Worm (Caenorhabditis elegans) whole organism, young adult: ENCODE measurements around the gene nyn-3.

ENCODE experiments used
- B0261.1 ChIP-seq: sonication (generic microtip); optimal IDR thresholded peaks from 2 replicates; lab custom pipeline; 2016; ENCODE audit warnings: mild to moderate bottlenecking, missing genetic modification characterization, moderate library complexity, missing compliant biosample characterization
- B0336.3 ChIP-seq: fragments of 200-800 bp; sonication (Bioruptor generic); IDR thresholded peaks from 2 replicates; pipeline ENCODE4 v1.3.6; 2022; ENCODE audit warnings: missing genetic modification characterization, missing compliant biosample characterization
- D2030.7 ChIP-seq: fragments of 200-800 bp; sonication (Bioruptor generic); IDR thresholded peaks from 2 replicates; pipeline ENCODE4 v1.3.6; 2022; ENCODE audit warnings: missing genetic modification reagents, missing genetic modification characterization, missing compliant biosample characterization
- F10E7.11 ChIP-seq: sonication (generic microtip); optimal IDR thresholded peaks from 2 replicates; lab custom pipeline; 2017; ENCODE audit warnings: mild to moderate bottlenecking, missing genetic modification characterization, moderate library complexity, missing compliant biosample characterization
- F49E8.2 ChIP-seq: sonication (generic microtip); optimal IDR thresholded peaks from 3 replicates; lab custom pipeline; 2017; ENCODE audit warnings: missing genetic modification characterization, mild to moderate bottlenecking, missing compliant biosample characterization, antibody characterized with exemption, moderate library complexity; ENCODE audit not compliant: insufficient read depth
- F52B5.7 ChIP-seq: sonication (generic microtip); optimal IDR thresholded peaks from 2 replicates; lab custom pipeline; 2016; ENCODE audit warnings: mild to moderate bottlenecking, missing genetic modification characterization, missing compliant biosample characterization
- F57C9.4 ChIP-seq: sonication (generic microtip); optimal IDR thresholded peaks from 2 replicates; lab custom pipeline; 2017; ENCODE audit warnings: mild to moderate bottlenecking, missing genetic modification characterization, missing compliant biosample characterization
- K12H6.12 ChIP-seq: fragments of 200-800 bp; sonication (Bioruptor generic); optimal IDR thresholded peaks from 2 replicates; lab custom pipeline; 2018; ENCODE audit warnings: mild to moderate bottlenecking, missing genetic modification characterization, missing compliant biosample characterization
- Y53G8AR.9 ChIP-seq: fragments of 200-800 bp; sonication (Bioruptor generic); conservative IDR thresholded peaks from 2 replicates; pipeline ENCODE4 v1.3.6; 2022; ENCODE audit warnings: missing genetic modification reagents, missing genetic modification characterization, missing compliant biosample characterization
- Y79H2A.3 ChIP-seq: fragments of 200-800 bp; sonication (Bioruptor generic); conservative IDR thresholded peaks from 2 replicates; pipeline ENCODE4 v1.3.6; 2022; ENCODE audit warnings: missing genetic modification reagents, missing genetic modification characterization, missing compliant biosample characterization
- aptf-3 ChIP-seq: fragments of 200-800 bp; sonication (Bioruptor generic); IDR thresholded peaks from 2 replicates; pipeline ENCODE4 v1.3.6; 2022; ENCODE audit warnings: missing genetic modification characterization, missing compliant biosample characterization
- attf-3 ChIP-seq: fragments of 200-800 bp; sonication (Bioruptor generic); conservative IDR thresholded peaks from 2 replicates; pipeline ENCODE4 v1.3.6; 2022; ENCODE audit warnings: missing genetic modification reagents, missing genetic modification characterization, missing compliant biosample characterization
- attf-6 ChIP-seq: fragments of 200-800 bp; sonication (Bioruptor generic); IDR thresholded peaks from 2 replicates; pipeline ENCODE4 v1.3.6; 2022; ENCODE audit warnings: missing genetic modification reagents, missing genetic modification characterization, missing compliant biosample characterization
- bed-1 ChIP-seq: fragments of 200-800 bp; sonication (Bioruptor generic); IDR thresholded peaks from 2 replicates; pipeline ENCODE4 v1.3.6; 2022; ENCODE audit warnings: missing genetic modification reagents, missing genetic modification characterization, missing compliant biosample characterization
- cebp-2 ChIP-seq: fragments of 200-800 bp; sonication (Bioruptor generic); IDR thresholded peaks from 2 replicates; pipeline ENCODE4 v1.3.6; 2022; ENCODE audit warnings: missing genetic modification characterization, missing compliant biosample characterization
- ceh-100 ChIP-seq: fragments of 200-800 bp; sonication (Bioruptor generic); IDR thresholded peaks from 2 replicates; pipeline ENCODE4 v1.3.6; 2022; ENCODE audit warnings: missing genetic modification reagents, missing genetic modification characterization, missing compliant biosample characterization
- ceh-40 ChIP-seq: fragments of 200-800 bp; sonication (Bioruptor generic); IDR thresholded peaks from 2 replicates; pipeline ENCODE4 v1.3.6; 2022; ENCODE audit warnings: missing genetic modification characterization, missing compliant biosample characterization
- ceh-58 ChIP-seq: fragments of 200-800 bp; sonication (Bioruptor generic); IDR thresholded peaks from 2 replicates; pipeline ENCODE4 v1.3.6; 2022; ENCODE audit warnings: missing genetic modification characterization, missing compliant biosample characterization
- chd-7 ChIP-seq: sonication (generic microtip); optimal IDR thresholded peaks from 2 replicates; lab custom pipeline; 2016; ENCODE audit warnings: mild to moderate bottlenecking, missing genetic modification characterization, moderate library complexity, missing compliant biosample characterization
- die-1 ChIP-seq: sonication (generic microtip); optimal IDR thresholded peaks from 2 replicates; lab custom pipeline; 2016; ENCODE audit warnings: missing genotype, mild to moderate bottlenecking, missing genetic modification characterization, missing compliant biosample characterization
- dpl-1 ChIP-seq: fragments of 150-350 bp; optimal IDR thresholded peaks from 2 replicates; lab custom pipeline; 2014; ENCODE audit warnings: missing biosample characterization, missing genetic modification reagents, missing genetic modification characterization
- egl-44 ChIP-seq: fragments of 200-800 bp; sonication (Bioruptor generic); IDR thresholded peaks from 2 replicates; pipeline ENCODE4 v1.3.6; 2022; ENCODE audit warnings: missing genetic modification reagents, missing genetic modification characterization, missing compliant biosample characterization
- ekl-4 ChIP-seq: fragments of 200-800 bp; sonication (Bioruptor generic); IDR thresholded peaks from 2 replicates; pipeline ENCODE4 v1.3.6; 2022; ENCODE audit warnings: missing genetic modification reagents, missing genetic modification characterization, missing compliant biosample characterization
- him-1 ChIP-seq: sonication (generic microtip); optimal IDR thresholded peaks from 2 replicates; lab custom pipeline; 2016; ENCODE audit warnings: missing genotype, missing genetic modification reagents, missing genetic modification characterization, missing compliant biosample characterization
- hlh-26 ChIP-seq: fragments of 200-800 bp; sonication (Bioruptor generic); conservative IDR thresholded peaks from 2 replicates; pipeline ENCODE4 v1.3.6; 2022; ENCODE audit warnings: missing genetic modification reagents, missing genetic modification characterization, missing compliant biosample characterization
- hsf-1 ChIP-seq: fragments of 200-800 bp; sonication (Bioruptor generic); IDR thresholded peaks from 2 replicates; pipeline ENCODE4 v1.3.6; 2022; ENCODE audit warnings: missing genetic modification reagents, missing genetic modification characterization, missing compliant biosample characterization
- lag-1 ChIP-seq: fragments of 200-800 bp; sonication (Bioruptor generic); IDR thresholded peaks from 2 replicates; pipeline ENCODE4 v1.3.6; 2022; ENCODE audit warnings: missing genetic modification reagents, missing genetic modification characterization, missing compliant biosample characterization
- let-526 ChIP-seq: fragments of 200-800 bp; sonication (Bioruptor generic); IDR thresholded peaks from 2 replicates; pipeline ENCODE4 v1.3.6; 2022; ENCODE audit warnings: missing genetic modification reagents, missing genetic modification characterization, missing compliant biosample characterization
- lin-35 ChIP-seq, 3 experiments: fragments of 150-350 bp in 2 of 3; sonication (generic microtip) in 1 of 3; optimal IDR thresholded peaks; 2 replicates each; lab custom pipeline; 2014 to 2018; ENCODE audit warnings: missing biosample characterization in 3 of 3, missing genetic modification characterization in 3 of 3, missing genetic modification reagents in 3 of 3
- lsy-27 ChIP-seq: sonication (generic microtip); optimal IDR thresholded peaks from 2 replicates; lab custom pipeline; 2017; ENCODE audit warnings: missing genetic modification characterization, mild to moderate bottlenecking, missing compliant biosample characterization, antibody characterized with exemption, missing genotype, borderline replicate concordance; ENCODE audit not compliant: insufficient read depth
- mcd-1 ChIP-seq: fragments of 200-800 bp; sonication (Bioruptor generic); IDR thresholded peaks from 2 replicates; pipeline ENCODE4 v1.3.6; 2022; ENCODE audit warnings: missing genetic modification reagents, missing genetic modification characterization, missing compliant biosample characterization
- mes-4 ChIP-seq: sonication (generic microtip); optimal IDR thresholded peaks from 2 replicates; lab custom pipeline; 2016; ENCODE audit warnings: missing genotype, missing genetic modification characterization, missing compliant biosample characterization
- nfyb-1 ChIP-seq: fragments of 200-800 bp; sonication (Bioruptor generic); IDR thresholded peaks from 2 replicates; pipeline ENCODE4 v1.3.6; 2022; ENCODE audit warnings: missing genetic modification reagents, missing genetic modification characterization, missing compliant biosample characterization
- nhr-120 ChIP-seq: fragments of 200-800 bp; sonication (Bioruptor generic); IDR thresholded peaks from 2 replicates; pipeline ENCODE4 v1.3.6; 2022; ENCODE audit warnings: missing genetic modification characterization, missing compliant biosample characterization
- nhr-27 ChIP-seq: fragments of 200-800 bp; sonication (Bioruptor generic); optimal IDR thresholded peaks from 2 replicates; lab custom pipeline; 2018; ENCODE audit warnings: mild to moderate bottlenecking, missing genetic modification characterization, moderate library complexity, missing compliant biosample characterization
- rcor-1 ChIP-seq: fragments of 200-800 bp; sonication (Bioruptor generic); IDR thresholded peaks from 2 replicates; pipeline ENCODE4 v1.3.6; 2022; ENCODE audit warnings: missing genetic modification reagents, missing genetic modification characterization, missing compliant biosample characterization
- repo-1 ChIP-seq: sonication (generic microtip); optimal IDR thresholded peaks from 2 replicates; lab custom pipeline; 2017; ENCODE audit warnings: mild to moderate bottlenecking, missing genetic modification characterization, missing compliant biosample characterization
- sea-2 ChIP-seq: fragments of 200-800 bp; sonication (Bioruptor generic); IDR thresholded peaks from 2 replicates; pipeline ENCODE4 v1.3.6; 2022; ENCODE audit warnings: missing genetic modification characterization, missing compliant biosample characterization
- snpc-4 ChIP-seq, 5 experiments: fragments of 150-350 bp in 1 of 5; sonication (generic microtip) in 4 of 5; optimal IDR thresholded peaks; 2 replicates each; lab custom pipeline; 2014 to 2018; ENCODE audit warnings: missing genetic modification characterization in 5 of 5, missing biosample characterization in 3 of 5, antibody characterized with exemption in 2 of 5, mild to moderate bottlenecking in 2 of 5, missing compliant biosample characterization in 2 of 5, missing genotype in 2 of 5, moderate library complexity in 2 of 5, missing genetic modification reagents in 1 of 5
- somi-1 ChIP-seq: fragments of 200-800 bp; sonication (Bioruptor generic); optimal IDR thresholded peaks from 2 replicates; lab custom pipeline; 2018; ENCODE audit warnings: mild to moderate bottlenecking, missing genetic modification characterization, missing compliant biosample characterization
- sptf-2 ChIP-seq: fragments of 200-800 bp; sonication (Bioruptor generic); optimal IDR thresholded peaks from 2 replicates; lab custom pipeline; 2018; ENCODE audit warnings: mild to moderate bottlenecking, missing genetic modification characterization, missing compliant biosample characterization
- tlf-1 ChIP-seq: fragments of 200-800 bp; sonication (Bioruptor generic); optimal IDR thresholded peaks from 2 replicates; lab custom pipeline; 2018; ENCODE audit warnings: mild to moderate bottlenecking, missing genetic modification characterization, missing compliant biosample characterization
- unc-130 ChIP-seq: sonication (generic microtip); optimal IDR thresholded peaks from 2 replicates; lab custom pipeline; 2016; ENCODE audit warnings: missing genetic modification reagents, missing genetic modification characterization, missing compliant biosample characterization
- unc-62 ChIP-seq: fragments of 150-350 bp; optimal IDR thresholded peaks from 2 replicates; lab custom pipeline; 2014; ENCODE audit warnings: missing biosample characterization, missing genetic modification reagents, missing genetic modification characterization
- xnd-1 ChIP-seq: sonication (generic microtip); optimal IDR thresholded peaks from 2 replicates; lab custom pipeline; 2016; ENCODE audit warnings: missing genotype, missing genetic modification reagents, missing genetic modification characterization, missing compliant biosample characterization
- ztf-22 ChIP-seq: fragments of 200-800 bp; sonication (Bioruptor generic); optimal IDR thresholded peaks from 2 replicates; lab custom pipeline; 2018; ENCODE audit warnings: mild to moderate bottlenecking, missing genetic modification characterization, moderate library complexity, missing compliant biosample characterization
- ztf-28 ChIP-seq: fragments of 200-800 bp; sonication (Bioruptor generic); IDR thresholded peaks from 2 replicates; pipeline ENCODE4 v1.3.6; 2022; ENCODE audit warnings: missing genetic modification reagents, missing genetic modification characterization, missing compliant biosample characterization
- ztf-3 ChIP-seq: fragments of 200-800 bp; sonication (Bioruptor generic); optimal IDR thresholded peaks from 2 replicates; lab custom pipeline; 2018; ENCODE audit warnings: mild to moderate bottlenecking, missing genetic modification characterization, missing compliant biosample characterization

Gene nyn-3

ce11 chrII:6250782-6251461 is 41.5 kb downstream of the nyn-3 start, which contains the start of gene phb-2:
Gene phb-2 (plus strand): TSS chrII:6251411.
- no peak for TF ChIP-seq lag-1 (GFP tag; lab: Robert Waterston, UW)
- no peak for TF ChIP-seq mes-4 (tag; lab: Kevin White, UChicago)
- peak; percentile 0 for TF ChIP-seq die-1 (tag; lab: Kevin White, UChicago)
- no peak for TF ChIP-seq him-1
- TF ChIP-seq D2030.7 (GFP tag; lab: Robert Waterston, UW): peak; percentile 37
- no peak for TF ChIP-seq unc-130 (GFP tag; lab: Kevin White, UChicago)
- no peak for TF ChIP-seq ztf-22 (GFP tag; lab: Kevin White, UChicago)
- no peak for TF ChIP-seq ztf-28
- TF ChIP-seq sea-2 (GFP tag; lab: Robert Waterston, UW): no peak
- no peak for TF ChIP-seq hlh-26 (GFP tag; lab: Robert Waterston, UW)
- no peak for TF ChIP-seq snpc-4 (GFP tag; optimal IDR thresholded peaks at IDR 0.05; lab: Kevin White, UChicago)
- peak; percentile 5 to 51 (median 15) for TF ChIP-seq snpc-4 (tag; optimal IDR thresholded peaks at IDR 0.05; lab: Kevin White, UChicago)
- TF ChIP-seq bed-1 (GFP tag; lab: Robert Waterston, UW): no peak
- no peak for TF ChIP-seq aptf-3 (GFP tag; lab: Robert Waterston, UW)
- no peak for TF ChIP-seq F57C9.4 (tag; lab: Kevin White, UChicago)
- TF ChIP-seq hsf-1: no peak
- TF ChIP-seq F10E7.11 (tag; lab: Kevin White, UChicago): no peak
- no peak for TF ChIP-seq somi-1 (GFP tag; lab: Kevin White, UChicago)
- TF ChIP-seq ekl-4 (GFP tag; lab: Robert Waterston, UW): peak; percentile 59
- TF ChIP-seq attf-6 (GFP tag; lab: Robert Waterston, UW): no peak
- TF ChIP-seq K12H6.12 (tag; lab: Kevin White, UChicago): peak; percentile 25
- peak; percentile 17 for TF ChIP-seq F49E8.2 (tag; lab: Kevin White, UChicago)
- no peak for TF ChIP-seq egl-44 (GFP tag; lab: Robert Waterston, UW)
- TF ChIP-seq chd-7 (tag; lab: Kevin White, UChicago): no peak
- no peak for TF ChIP-seq Y79H2A.3 (GFP tag; lab: Robert Waterston, UW)
- peak; percentile 58; the same call in 1 of the 2 replicates for TF ChIP-seq nfyb-1 (GFP tag; lab: Robert Waterston, UW)
- peak; percentile 75 for TF ChIP-seq dpl-1 (GFP tag; lab: Kevin White, UChicago)
- TF ChIP-seq Y53G8AR.9 (GFP tag; lab: Robert Waterston, UW): 0 out of 2 replicates have a peak, but pooled peaks have one; percentile 29
- TF ChIP-seq B0261.1 (tag; lab: Kevin White, UChicago): no peak
- no peak for TF ChIP-seq B0336.3 (GFP tag; lab: Robert Waterston, UW)
- peak; percentile 75 for TF ChIP-seq mcd-1 (GFP tag; lab: Robert Waterston, UW)
- peak in 2 of 3 experiments; percentile 2 to 90 for TF ChIP-seq lin-35 (GFP tag; optimal IDR thresholded peaks at IDR 0.05; lab: Kevin White, UChicago)
- TF ChIP-seq ztf-3 (GFP tag; lab: Kevin White, UChicago): no peak
- no peak for TF ChIP-seq nhr-120
- no peak for TF ChIP-seq repo-1 (tag; lab: Kevin White, UChicago)
- no peak for TF ChIP-seq sptf-2 (GFP tag; lab: Kevin White, UChicago)
- TF ChIP-seq tlf-1 (GFP tag; lab: Kevin White, UChicago): no peak
- TF ChIP-seq rcor-1: peak; percentile 31; the same call in 1 of the 2 replicates
- TF ChIP-seq lsy-27 (tag; lab: Kevin White, UChicago): no peak
- TF ChIP-seq ceh-58 (GFP tag; lab: Robert Waterston, UW): no peak
- no peak for TF ChIP-seq xnd-1 (tag; lab: Kevin White, UChicago)
- TF ChIP-seq ceh-100 (GFP tag; lab: Robert Waterston, UW): peak; percentile 41; the same call in 1 of the 2 replicates
- TF ChIP-seq unc-62 (GFP tag; lab: Kevin White, UChicago): no peak
- TF ChIP-seq let-526 (GFP tag; lab: Robert Waterston, UW): 0 out of 2 replicates have a peak, but pooled peaks have one; percentile 7
- TF ChIP-seq F52B5.7 (tag; lab: Kevin White, UChicago): no peak
- TF ChIP-seq nhr-27 (tag; lab: Kevin White, UChicago): no peak
- TF ChIP-seq cebp-2: no peak
- TF ChIP-seq ceh-40: no peak
- TF ChIP-seq attf-3 (GFP tag; lab: Robert Waterston, UW): no peak
